Worm (Caenorhabditis elegans): Measurements from ENCODE around the gene K03H1.12.

- TF ChIP-seq ztf-4 (tag; optimal IDR thresholded peaks at IDR 0.05) (no peak), fkh-10 (GFP tag; optimal IDR thresholded peaks at IDR 0.05) (no peak), mef-2 (tag; optimal IDR thresholded peaks at IDR 0.05) (no peak), nhr-19 (GFP tag; conservative IDR thresholded peaks at IDR 0.05) (no peak), blmp-1 (tag; optimal IDR thresholded peaks at IDR 0.05) (no peak), ztf-11 (tag; optimal IDR thresholded peaks at IDR 0.05) (no peak), nhr-28 (tag; optimal IDR thresholded peaks at IDR 0.05) (no peak)
These were observed 20.7 kb upstream of the K03H1.12 start, which contains the start of gene F40F12.3 for ce11 chrIII:9920764-9921163.

All from whole organism, L1 larva.